Fruit fly (Drosophila melanogaster): ENCODE results near the gene BBS8.

BBS8 gene

dm6 chr2L:419620-420184 lies 3.0 kb upstream of the BBS8 start, which contains the start of the genes CG13690 and RpLP1 (continued):
- TF ChIP-seq HLH3B (GFP tag; IDR thresholded peaks at IDR 0.05) (peak; percentile 49; the same call in 1 of the 2 replicates), fd96Cb (tag; optimal IDR thresholded peaks at IDR 0.05) (no peak), CG11696 (GFP tag; IDR thresholded peaks at IDR 0.05) (0 out of 2 replicates have a peak, but pooled peaks have one; percentile 39), CG13624 (GFP tag; optimal IDR thresholded peaks at IDR 0.05) (peak; percentile 70), dati (GFP tag; IDR thresholded peaks at IDR 0.05) (no peak), seq (GFP tag; IDR thresholded peaks at IDR 0.05) (no peak), Nf-YB (GFP tag; optimal IDR thresholded peaks at IDR 0.05) (peak; percentile 71), Aef1 (GFP tag; IDR thresholded peaks at IDR 0.05) (peak; percentile 29; the same call in 1 of the 3 replicates), Dek (tag; optimal IDR thresholded peaks at IDR 0.05) (peak; percentile 61), dysf (GFP tag; IDR thresholded peaks at IDR 0.05) (peak; percentile 59; the same call in 2 of the 3 replicates), lab (GFP tag; optimal IDR thresholded peaks at IDR 0.05) (peak; percentile 92)

dm6 chr2L:421119-421821 lies 1.4 kb upstream of the BBS8 start, which contains the start of the genes CG11885 and CG13692:
CG11885 (minus strand) TSS chr2L:421450.
CG13692 (plus strand) TSS chr2L:421771.
- TF ChIP-seq mirr (GFP tag; optimal IDR thresholded peaks at IDR 0.05): peak; percentile 71
- 0 out of 3 replicates have a peak, but pooled peaks have one; percentile 6 for TF ChIP-seq otp (GFP tag; IDR thresholded peaks at IDR 0.05)
- TF ChIP-seq gt (GFP tag; IDR thresholded peaks at IDR 0.05): no peak
- TF ChIP-seq CG16813 (GFP tag; IDR thresholded peaks at IDR 0.05; ENCODE audit: partially characterized antibody): peak; percentile 97
- no peak for TF ChIP-seq Ssrp (tag; optimal IDR thresholded peaks at IDR 0.05)
- peak in 1 of 3 experiments; percentile 4 for TF ChIP-seq Stat92E (GFP tag; optimal IDR thresholded peaks at IDR 0.05)
- TF ChIP-seq CG9797 (GFP tag; optimal IDR thresholded peaks at IDR 0.05): peak; percentile 92
- TF ChIP-seq CG9817 (tag; optimal IDR thresholded peaks at IDR 0.05): peak; percentile 58
- TF ChIP-seq CG1529 (GFP tag; optimal IDR thresholded peaks at IDR 0.05): no peak
- TF ChIP-seq nom (GFP tag; optimal IDR thresholded peaks at IDR 0.05): peak; percentile 34
- TF ChIP-seq Fer3 (tag; optimal IDR thresholded peaks at IDR 0.05): peak; percentile 34
- TF ChIP-seq Xbp1 (GFP tag; optimal IDR thresholded peaks at IDR 0.05): peak; percentile 53
- peak; percentile 30 for TF ChIP-seq Max (GFP tag; optimal IDR thresholded peaks at IDR 0.05)
- no peak for TF ChIP-seq fd102C (GFP tag; optimal IDR thresholded peaks at IDR 0.05)
- TF ChIP-seq CG12942 (GFP tag; optimal IDR thresholded peaks at IDR 0.05): peak; percentile 19
- TF ChIP-seq fd3F (GFP tag; optimal IDR thresholded peaks at IDR 0.05): peak; percentile 27
- TF ChIP-seq shn (GFP tag; optimal IDR thresholded peaks at IDR 0.05): no peak
- peak; percentile 79 for TF ChIP-seq dm (GFP tag; optimal IDR thresholded peaks at IDR 0.05)
- TF ChIP-seq pan (optimal IDR thresholded peaks at IDR 0.05): no peak
- peak in 1 of 2 experiments; percentile 36 for TF ChIP-seq pan (GFP tag; optimal IDR thresholded peaks at IDR 0.05 in 1 of 2, IDR thresholded peaks at IDR 0.05 in 1 of 2)
- TF ChIP-seq MBD-R2 (GFP tag; IDR thresholded peaks at IDR 0.05): peak; percentile 87
- TF ChIP-seq cg (GFP tag; optimal IDR thresholded peaks at IDR 0.05): no peak
- no peak for TF ChIP-seq CG11696 (GFP tag; IDR thresholded peaks at IDR 0.05)
- peak; percentile 81 for TF ChIP-seq Dp (GFP tag; optimal IDR thresholded peaks at IDR 0.05)
- TF ChIP-seq pzg (GFP tag; optimal IDR thresholded peaks at IDR 0.05): peak; percentile 98
- peak; percentile 13 for TF ChIP-seq CG4854 (GFP tag; optimal IDR thresholded peaks at IDR 0.05)
- TF ChIP-seq lilli (GFP tag; optimal IDR thresholded peaks at IDR 0.05): peak; percentile 38
- TF ChIP-seq Sry-δ (GFP tag; optimal IDR thresholded peaks at IDR 0.05): peak; percentile 88
- TF ChIP-seq CG7839 (tag; optimal IDR thresholded peaks at IDR 0.05): peak; percentile 47
- peak; percentile 79 for TF ChIP-seq gfzf (GFP tag; optimal IDR thresholded peaks at IDR 0.05)
- TF ChIP-seq CG11456 (GFP tag; IDR thresholded peaks at IDR 0.05): peak; percentile 36; the same call in 2 of the 3 replicates
- TF ChIP-seq amos (GFP tag; IDR thresholded peaks at IDR 0.05; ENCODE audit: partially characterized antibody): peak; percentile 99
- no peak for TF ChIP-seq fd96Cb (tag; optimal IDR thresholded peaks at IDR 0.05)
- TF ChIP-seq Six4 (GFP tag; optimal IDR thresholded peaks at IDR 0.05): no peak
- no peak for TF ChIP-seq ind (GFP tag; optimal IDR thresholded peaks at IDR 0.05)
- TF ChIP-seq CG10431 (GFP tag; optimal IDR thresholded peaks at IDR 0.05): no peak
- TF ChIP-seq gcm (GFP tag; optimal IDR thresholded peaks at IDR 0.05): peak; percentile 37
